Worm (Caenorhabditis elegans): ENCODE data around the gene ZK546.2.

- TF ChIP-seq cog-1 (tag; optimal IDR thresholded peaks at IDR 0.05) (no peak), med-1 (GFP tag; optimal IDR thresholded peaks at IDR 0.05; ENCODE audit: insufficient read depth) (no peak), ztf-23 (GFP tag; IDR thresholded peaks at IDR 0.05) (no peak)
Measured at ce11 chrII:4960690-4961089, 14.9 kb downstream of the ZK546.2 start.

All from whole organism, midembryonic.